Fruit fly (Drosophila melanogaster): ENCODE data around the gene CG13010.

Gene CG13010

dm6 chrX:16670691-16671481 lies 7.9 kb downstream of the CG13010 start (continued):
- TF ChIP-seq CG17385 (GFP tag; optimal IDR thresholded peaks at IDR 0.05) (peak; percentile 21), CG4730 (GFP tag; IDR thresholded peaks at IDR 0.05) (no peak), jumu (GFP tag; optimal IDR thresholded peaks at IDR 0.05) (no peak), CG7372 (GFP tag; IDR thresholded peaks at IDR 0.05) (no peak), CG16779 (GFP tag; IDR thresholded peaks at IDR 0.05) (no peak), ara (GFP tag; IDR thresholded peaks at IDR 0.05) (no peak), danr (GFP tag; IDR thresholded peaks at IDR 0.05) (no peak), CG9876 (GFP tag; optimal IDR thresholded peaks at IDR 0.05) (no peak), unc-4 (GFP tag; IDR thresholded peaks at IDR 0.05; ENCODE audit: partially characterized antibody) (no peak), CG11504 (tag; optimal IDR thresholded peaks at IDR 0.05) (peak; percentile 47), CG34376 (GFP tag; optimal IDR thresholded peaks at IDR 0.05) (no peak), CG32772 (GFP tag; IDR thresholded peaks at IDR 0.05) (no peak), CG14710 (tag; optimal IDR thresholded peaks at IDR 0.05) (no peak), Ets65A (GFP tag) (no peak), CG18476 (GFP tag; optimal IDR thresholded peaks at IDR 0.05) (no peak), h (optimal IDR thresholded peaks at IDR 0.05) (no peak), CG12769 (tag; optimal IDR thresholded peaks at IDR 0.05) (peak; percentile 65), CG4404 (GFP tag; IDR thresholded peaks at IDR 0.05) (no peak), CG4360 (GFP tag; IDR thresholded peaks at IDR 0.05) (no peak), Ada2b (GFP tag; IDR thresholded peaks at IDR 0.05) (0 out of 2 replicates have a peak, but pooled peaks have one; percentile 25), gem (tag; optimal IDR thresholded peaks at IDR 0.05) (peak; percentile 65), CG34224 (GFP tag; IDR thresholded peaks at IDR 0.05; ENCODE audit: partially characterized antibody) (0 out of 3 replicates have a peak, but pooled peaks have one; percentile 12), dati (GFP tag; IDR thresholded peaks at IDR 0.05) (no peak), CoRest (tag; optimal IDR thresholded peaks at IDR 0.05) (peak; percentile 25), cwo (GFP tag; optimal IDR thresholded peaks at IDR 0.05) (peak; percentile 16), MESR4 (GFP tag; optimal IDR thresholded peaks at IDR 0.05) (no peak), eve (GFP tag; optimal IDR thresholded peaks at IDR 0.05) (no peak), CG10543 (GFP tag; optimal IDR thresholded peaks at IDR 0.05) (no peak), CG4424 (GFP tag; optimal IDR thresholded peaks at IDR 0.05) (no peak), fd102C (GFP tag; optimal IDR thresholded peaks at IDR 0.05) (no peak), CG1529 (GFP tag; optimal IDR thresholded peaks at IDR 0.05) (no peak), croc (GFP tag; conservative IDR thresholded peaks at IDR 0.05) (no peak), CG3726 (GFP tag; IDR thresholded peaks at IDR 0.05) (no peak), ttk (GFP tag; IDR thresholded peaks at IDR 0.05) (no peak), CG7839 (tag; optimal IDR thresholded peaks at IDR 0.05) (peak; percentile 48), Aef1 (GFP tag; IDR thresholded peaks at IDR 0.05) (no peak), CHES-1-like (GFP tag; optimal IDR thresholded peaks at IDR 0.05) (peak; percentile 8), CG14441 (GFP tag; IDR thresholded peaks at IDR 0.05) (peak; percentile 50), sr (GFP tag; IDR thresholded peaks at IDR 0.05) (no peak), Lpt (GFP tag; optimal IDR thresholded peaks at IDR 0.05) (no peak), kay (GFP tag; optimal IDR thresholded peaks at IDR 0.05) (no peak), CG6272 (GFP tag; IDR thresholded peaks at IDR 0.05) (no peak), ewg (GFP tag; optimal IDR thresholded peaks at IDR 0.05) (peak; percentile 21), CG18599 (GFP tag; optimal IDR thresholded peaks at IDR 0.05) (peak; percentile 50), D (optimal IDR thresholded peaks at IDR 0.05) (no peak), D (GFP tag; optimal IDR thresholded peaks at IDR 0.05) (no peak), CG18262 (tag; optimal IDR thresholded peaks at IDR 0.05) (peak; percentile 4), CG18011 (GFP tag; optimal IDR thresholded peaks at IDR 0.05) (no peak), Mad (GFP tag; optimal IDR thresholded peaks at IDR 0.05) (no peak), CG13287 (GFP tag; IDR thresholded peaks at IDR 0.05; ENCODE audit: partially characterized antibody) (no peak), NFAT (GFP tag; IDR thresholded peaks at IDR 0.05) (no peak)

Data from whole organism, embryonic.